Fruit fly (Drosophila melanogaster): ENCODE results near the gene Bet5.

Gene Bet5

DNA sequence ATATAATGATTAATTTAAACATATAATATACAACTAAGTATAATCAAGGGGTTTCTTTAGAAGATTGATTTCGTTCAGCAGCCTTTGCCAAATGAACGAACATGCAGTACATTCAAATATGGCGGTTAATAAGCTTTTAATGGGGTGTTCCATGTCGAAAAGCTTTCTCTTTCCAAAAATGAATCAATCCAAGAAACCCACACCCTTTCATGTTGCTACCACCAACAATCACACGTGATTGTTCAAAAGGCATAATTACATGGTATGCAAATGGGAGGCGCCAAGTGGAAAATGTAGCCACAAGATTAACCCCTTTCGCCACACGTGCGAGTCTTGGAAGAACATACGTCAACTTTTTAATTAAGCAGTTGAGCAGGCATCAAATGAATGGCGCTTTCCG is 25.9 kb downstream of the Bet5 start:
- TF ChIP-seq kay (GFP tag; ENCODE audit: borderline replicate concordance) (no peak), Mnt (GFP tag; optimal IDR thresholded peaks at IDR 0.05) (peak; percentile 24), bab1 (GFP tag; optimal IDR thresholded peaks at IDR 0.05) (peak; percentile 67)

DNA sequence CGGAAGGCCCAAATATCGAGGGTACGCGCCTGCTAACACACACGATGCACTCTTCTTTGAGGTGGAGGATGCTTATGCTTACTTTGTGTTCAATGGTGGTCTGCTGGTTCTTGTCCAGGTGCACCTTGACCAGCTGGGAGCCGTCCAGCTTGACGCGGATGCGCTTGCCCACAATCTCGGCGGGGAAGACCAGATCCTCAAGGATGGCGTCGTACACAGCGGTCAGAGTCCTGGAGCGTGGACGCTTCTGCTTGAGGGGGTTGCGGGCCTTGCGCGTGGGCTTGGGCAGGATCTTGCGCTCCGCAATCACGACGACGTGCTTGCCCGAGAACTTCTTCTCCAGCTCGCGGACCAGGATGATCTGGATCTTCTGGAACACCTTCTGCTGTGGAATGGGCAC is 28.0 kb downstream of the Bet5 start:
- TF ChIP-seq ovo (GFP tag; optimal IDR thresholded peaks at IDR 0.05): no peak
- TF ChIP-seq bab1 (GFP tag; optimal IDR thresholded peaks at IDR 0.05): no peak
- TF ChIP-seq cic (GFP tag; optimal IDR thresholded peaks at IDR 0.05): no peak
- no peak for TF ChIP-seq CG12768 (GFP tag; optimal IDR thresholded peaks at IDR 0.05)
- no peak for TF ChIP-seq CG1620 (GFP tag; optimal IDR thresholded peaks at IDR 0.05)
- no peak for TF ChIP-seq CG7101 (tag; optimal IDR thresholded peaks at IDR 0.05)
- no peak for TF ChIP-seq CG11617 (GFP tag; optimal IDR thresholded peaks at IDR 0.05)
- TF ChIP-seq Crg-1 (GFP tag; optimal IDR thresholded peaks at IDR 0.05): no peak
- no peak for TF ChIP-seq CG14711 (tag; optimal IDR thresholded peaks at IDR 0.05)
- no peak for TF ChIP-seq Mnt (GFP tag; optimal IDR thresholded peaks at IDR 0.05)
- TF ChIP-seq kay (GFP tag; ENCODE audit: borderline replicate concordance): no peak
- no peak for TF ChIP-seq Hr96 (GFP tag; optimal IDR thresholded peaks at IDR 0.05)
- no peak for TF ChIP-seq CG5204 (GFP tag; optimal IDR thresholded peaks at IDR 0.05)

DNA sequence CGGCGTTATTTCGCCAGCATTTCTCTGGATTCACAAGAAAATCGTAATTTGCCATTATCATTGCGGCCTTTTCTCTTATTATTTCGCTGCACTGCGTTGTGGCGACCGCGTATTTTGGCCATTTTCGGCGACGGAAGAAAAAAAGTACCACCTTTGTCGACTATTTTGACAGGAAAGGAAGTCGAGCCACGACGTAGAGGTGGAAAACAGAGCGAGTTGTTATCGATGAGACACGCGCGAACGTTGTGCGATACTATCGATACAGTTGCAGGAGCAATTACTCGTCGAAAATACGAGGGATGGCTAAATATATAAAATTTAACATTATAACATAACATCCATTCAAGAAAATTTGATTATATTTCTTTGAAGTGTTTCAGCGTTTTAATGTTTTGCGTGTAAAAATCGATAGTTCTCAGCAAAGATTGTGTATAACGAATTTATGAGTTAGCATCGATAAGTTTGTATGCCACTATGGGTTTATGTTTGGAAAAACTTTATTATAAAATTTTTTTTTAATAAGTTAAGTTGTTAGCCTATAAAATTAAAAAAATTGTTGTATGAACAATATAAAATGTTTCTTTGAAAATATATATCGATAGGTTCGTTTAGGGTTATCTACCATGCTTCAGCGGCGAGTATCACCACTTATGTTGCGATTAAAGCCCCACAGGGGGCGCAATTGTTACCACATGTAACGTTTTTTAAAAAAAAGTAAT is 28.9 kb downstream of the Bet5 start, which contains the start of gene RpS7:
Gene RpS7 (minus strand): TSS at position 255 of the 719 bp plus-strand sequence.
- peak; percentile 67 for TF ChIP-seq CG7045 (GFP tag; optimal IDR thresholded peaks at IDR 0.05)
- peak; percentile 69 for TF ChIP-seq CG33017 (tag; optimal IDR thresholded peaks at IDR 0.05)
- TF ChIP-seq pad (GFP tag; optimal IDR thresholded peaks at IDR 0.05): peak; percentile 55
- TF ChIP-seq ovo (GFP tag; optimal IDR thresholded peaks at IDR 0.05): peak; percentile 52
- TF ChIP-seq cnc (optimal IDR thresholded peaks at IDR 0.05): no peak
- TF ChIP-seq bab1 (GFP tag; optimal IDR thresholded peaks at IDR 0.05): peak; percentile 84
- TF ChIP-seq CG11617 (GFP tag; optimal IDR thresholded peaks at IDR 0.05): peak; percentile 88
- TF ChIP-seq kay (GFP tag; ENCODE audit: borderline replicate concordance): peak; percentile 67
- TF ChIP-seq cic (GFP tag; optimal IDR thresholded peaks at IDR 0.05): peak; percentile 51
- peak; percentile 74 for TF ChIP-seq toe (GFP tag; optimal IDR thresholded peaks at IDR 0.05)
- TF ChIP-seq Mnt (GFP tag; optimal IDR thresholded peaks at IDR 0.05): peak; percentile 75
- TF ChIP-seq Crg-1 (GFP tag; optimal IDR thresholded peaks at IDR 0.05): peak; percentile 45
- peak; percentile 69 for TF ChIP-seq CG1620 (GFP tag; optimal IDR thresholded peaks at IDR 0.05)
- TF ChIP-seq Clk (GFP tag; optimal IDR thresholded peaks at IDR 0.05): peak; percentile 62
- TF ChIP-seq CG14711 (tag; optimal IDR thresholded peaks at IDR 0.05): peak; percentile 55
- peak; percentile 69 for TF ChIP-seq Hr96 (GFP tag; optimal IDR thresholded peaks at IDR 0.05)
- peak; percentile 64 for TF ChIP-seq CG12768 (GFP tag; optimal IDR thresholded peaks at IDR 0.05)
- peak; percentile 59 for TF ChIP-seq tj (GFP tag; optimal IDR thresholded peaks at IDR 0.05)
- TF ChIP-seq CG5204 (GFP tag; optimal IDR thresholded peaks at IDR 0.05): peak; percentile 69
- peak; percentile 75 for TF ChIP-seq CG7101 (tag; optimal IDR thresholded peaks at IDR 0.05)

DNA sequence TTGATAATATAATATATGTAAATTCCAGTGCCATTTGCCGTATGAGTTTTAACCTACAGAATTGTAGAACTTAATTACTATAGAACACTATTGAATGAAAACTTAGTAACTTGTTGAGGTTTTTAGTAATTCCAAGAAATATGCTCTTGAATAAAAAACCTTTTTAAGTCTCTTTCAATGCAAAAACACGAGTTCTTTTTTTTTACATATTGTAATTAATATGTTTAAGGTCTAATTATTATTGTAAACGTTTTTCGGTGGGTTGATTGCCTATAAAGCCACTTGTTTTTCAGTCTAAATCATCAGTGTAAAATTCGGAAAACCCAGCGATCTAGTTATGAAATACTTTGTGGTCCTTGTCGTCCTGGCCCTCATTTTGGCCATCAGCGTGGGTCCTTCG is 29.6 kb downstream of the Bet5 start, which contains the start of gene Anp:
Gene Anp (plus strand): TSS at position 301 of the 400 bp plus-strand sequence.
- TF ChIP-seq cic (GFP tag; optimal IDR thresholded peaks at IDR 0.05): no peak
- TF ChIP-seq Hr96 (GFP tag; optimal IDR thresholded peaks at IDR 0.05): no peak

DNA sequence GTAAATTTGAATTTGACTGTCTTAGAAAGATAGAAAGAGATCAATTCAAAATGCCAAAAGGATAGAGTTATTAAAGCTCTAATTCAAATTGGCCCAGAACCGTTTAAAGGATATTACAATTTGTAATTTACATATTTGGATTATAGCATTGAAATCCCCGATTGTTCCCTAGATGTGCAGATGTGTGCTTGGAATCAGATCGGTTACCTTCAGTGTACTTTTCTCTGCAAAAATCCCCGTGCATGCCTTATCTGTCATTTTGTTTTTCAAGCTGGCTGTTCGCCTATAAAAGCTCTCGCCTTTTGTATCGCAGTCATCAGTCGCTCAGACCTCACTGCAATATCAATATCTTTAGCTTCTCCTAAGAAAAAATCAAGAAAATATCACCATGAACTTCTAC is 30.5 kb downstream of the Bet5 start, which contains the start of gene CecA1:
Gene CecA1 (plus strand): TSS at position 315 of the 400 bp plus-strand sequence.
- TF ChIP-seq CG12768 (GFP tag; optimal IDR thresholded peaks at IDR 0.05) (no peak), tj (GFP tag; optimal IDR thresholded peaks at IDR 0.05) (no peak)

DNA sequence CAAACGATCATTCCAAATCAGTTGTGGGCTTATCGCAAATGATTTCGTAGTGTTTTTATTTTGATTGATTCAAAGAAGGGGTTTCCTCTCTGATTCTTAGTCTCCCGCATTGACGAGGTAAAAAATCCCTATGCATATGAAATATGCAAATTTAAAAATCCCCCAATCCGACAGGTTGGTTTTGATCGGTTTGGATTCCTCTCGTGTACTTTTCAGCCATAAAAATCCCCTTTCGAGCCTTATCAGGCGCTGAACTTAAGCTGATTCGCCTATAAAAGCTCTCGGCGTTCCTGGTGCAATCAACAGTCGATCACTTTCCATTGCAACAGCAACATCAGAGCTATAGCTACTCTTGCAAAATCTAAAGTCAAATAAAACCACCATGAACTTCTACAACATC is 31.8 kb downstream of the Bet5 start, which contains the start of gene CecA2:
Gene CecA2 (plus strand): TSS at position 301 of the 400 bp plus-strand sequence.
- TF ChIP-seq tj (GFP tag; optimal IDR thresholded peaks at IDR 0.05) (no peak), CG1620 (GFP tag; optimal IDR thresholded peaks at IDR 0.05) (no peak), pad (GFP tag; optimal IDR thresholded peaks at IDR 0.05) (no peak), CG7045 (GFP tag; optimal IDR thresholded peaks at IDR 0.05) (no peak), kay (GFP tag; ENCODE audit: borderline replicate concordance) (no peak), CG5204 (GFP tag; optimal IDR thresholded peaks at IDR 0.05) (no peak), Crg-1 (GFP tag; optimal IDR thresholded peaks at IDR 0.05) (no peak), bab1 (GFP tag; optimal IDR thresholded peaks at IDR 0.05) (no peak), CG11617 (GFP tag; optimal IDR thresholded peaks at IDR 0.05) (no peak), ovo (GFP tag; optimal IDR thresholded peaks at IDR 0.05) (no peak)

DNA sequence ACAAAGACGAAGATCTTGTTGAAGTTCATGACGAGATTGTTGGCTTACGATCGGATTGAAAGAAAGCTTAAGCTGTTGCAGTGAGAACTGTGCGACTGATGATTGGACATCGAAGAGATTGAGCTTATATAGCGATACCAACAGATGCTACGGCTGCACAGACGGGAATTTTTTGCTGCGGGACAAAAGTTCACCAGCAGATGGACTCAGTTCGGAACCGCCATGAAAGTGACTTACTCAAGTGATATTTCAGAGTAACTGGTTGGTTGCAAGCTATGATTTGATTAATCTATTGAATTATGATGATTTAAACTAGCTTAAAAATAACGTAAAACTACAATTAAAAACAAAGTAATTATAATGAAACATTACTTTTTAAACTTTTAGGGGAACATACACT is 33.7 kb downstream of the Bet5 start, which contains the start of gene CecB:
Gene CecB (minus strand): TSS at position 101 of the 400 bp plus-strand sequence.
- TF ChIP-seq cic (GFP tag; optimal IDR thresholded peaks at IDR 0.05): no peak
- TF ChIP-seq CG1620 (GFP tag; optimal IDR thresholded peaks at IDR 0.05): no peak
- no peak for TF ChIP-seq Mnt (GFP tag; optimal IDR thresholded peaks at IDR 0.05)
- no peak for TF ChIP-seq CG5204 (GFP tag; optimal IDR thresholded peaks at IDR 0.05)
- TF ChIP-seq CG33017 (tag; optimal IDR thresholded peaks at IDR 0.05): no peak
- TF ChIP-seq ovo (GFP tag; optimal IDR thresholded peaks at IDR 0.05): no peak
- no peak for TF ChIP-seq cnc (optimal IDR thresholded peaks at IDR 0.05)
- no peak for TF ChIP-seq Hr96 (GFP tag; optimal IDR thresholded peaks at IDR 0.05)
- TF ChIP-seq pad (GFP tag; optimal IDR thresholded peaks at IDR 0.05): no peak
